Fruit fly (Drosophila melanogaster) whole organism, wandering third instar larva: Measurements from ENCODE around the gene CG18666.

ENCODE experiments used
- Abd-B ChIP-seq: fragments of >200 bp; optimal IDR thresholded peaks from 2 replicates; lab custom pipeline; 2017; ENCODE audit warnings: missing biosample characterization, missing genetic modification characterization
- CG32264 ChIP-seq: fragments of 200-800 bp; sonication (Bioruptor generic); optimal IDR thresholded peaks from 2 replicates; lab custom pipeline; 2016; ENCODE audit warnings: missing biosample characterization, missing genetic modification characterization
- CG9705 ChIP-seq: fragments of 200-800 bp; sonication (Bioruptor generic); optimal IDR thresholded peaks from 2 replicates; lab custom pipeline; 2018; ENCODE audit warnings: missing biosample characterization, mild to moderate bottlenecking, missing genetic modification characterization
- CrebA ChIP-seq: fragments of 200-800 bp; sonication (Bioruptor generic); optimal IDR thresholded peaks from 2 replicates; lab custom pipeline; 2016; ENCODE audit warnings: missing biosample characterization, mild to moderate bottlenecking, missing genetic modification characterization, borderline replicate concordance
- Dfd ChIP-seq: fragments of >200 bp; optimal IDR thresholded peaks from 2 replicates; lab custom pipeline; 2017; ENCODE audit warnings: missing biosample characterization, missing genetic modification characterization
- Dif ChIP-seq: fragments of 200-275, 200-300 bp; sonication (Bioruptor generic); optimal IDR thresholded peaks from 2 replicates; lab custom pipeline; 2018; ENCODE audit warnings: missing biosample characterization, missing genetic modification characterization; ENCODE audit not compliant: partially characterized antibody
- GATAd ChIP-seq: sonication (Bioruptor generic); optimal IDR thresholded peaks from 2 replicates; lab custom pipeline; 2016; ENCODE audit warnings: missing biosample characterization, missing genetic modification characterization
- HLH106 ChIP-seq: fragments of 200-800 bp; optimal IDR thresholded peaks from 3 replicates; lab custom pipeline; 2019; ENCODE audit warnings: missing biosample characterization, mild to moderate bottlenecking, missing genetic modification characterization, moderate library complexity
- Hnf4 ChIP-seq: fragments of 200-800 bp; sonication (Bioruptor generic); optimal IDR thresholded peaks from 2 replicates; lab custom pipeline; 2016; ENCODE audit warnings: missing biosample characterization, mild to moderate bottlenecking, missing genetic modification characterization
- Hr78 ChIP-seq: fragments of >200 bp; optimal IDR thresholded peaks from 2 replicates; lab custom pipeline; 2017; ENCODE audit warnings: missing biosample characterization, missing genetic modification characterization
- Hr83 ChIP-seq: fragments of 200-300 bp; sonication (Bioruptor generic); optimal IDR thresholded peaks from 2 replicates; lab custom pipeline; 2016; ENCODE audit warnings: missing biosample characterization, mild to moderate bottlenecking, missing genetic modification characterization, moderate library complexity; ENCODE audit not compliant: poor library complexity, severe bottlenecking
- Jra ChIP-seq: sonication (Bioruptor generic); optimal IDR thresholded peaks from 2 replicates; lab custom pipeline; 2016; ENCODE audit warnings: missing biosample characterization, missing genetic modification characterization
- Mio ChIP-seq: sonication (Bioruptor generic); optimal IDR thresholded peaks from 2 replicates; lab custom pipeline; 2016; ENCODE audit warnings: missing biosample characterization, missing genetic modification characterization
- Myc ChIP-seq: fragments of >200 bp; optimal IDR thresholded peaks from 2 replicates; lab custom pipeline; 2017
- N ChIP-seq: fragments of >200 bp; optimal IDR thresholded peaks from 2 replicates; lab custom pipeline; 2018; ENCODE audit warnings: missing biosample characterization, missing external identifiers, missing genetic modification characterization
- OdsH ChIP-seq: fragments of 200-800 bp; sonication (Bioruptor generic); optimal IDR thresholded peaks from 2 replicates; lab custom pipeline; 2016; ENCODE audit warnings: missing biosample characterization, mild to moderate bottlenecking, missing genetic modification characterization
- Rel ChIP-seq, 2 experiments: fragments of 200-800 bp; sonication (Bioruptor generic) in 1 of 2; optimal IDR thresholded peaks; 2 replicates in 1 of 2; 3 replicates in 1 of 2; lab custom pipeline; 2016 to 2019; ENCODE audit warnings: mild to moderate bottlenecking in 2 of 2, missing biosample characterization in 2 of 2, missing genetic modification characterization in 2 of 2, moderate library complexity in 1 of 2
- Sp1 ChIP-seq: fragments of 200-800 bp; sonication (Bioruptor generic); optimal IDR thresholded peaks from 3 replicates; lab custom pipeline; 2019; ENCODE audit warnings: missing biosample characterization, mild to moderate bottlenecking, missing genetic modification characterization, moderate library complexity
- Vsx2 ChIP-seq: fragments of 200-300, 225-300 bp; sonication (Bioruptor generic); optimal IDR thresholded peaks from 2 replicates; lab custom pipeline; 2018; ENCODE audit warnings: missing biosample characterization, missing genetic modification characterization; ENCODE audit not compliant: partially characterized antibody
- br ChIP-seq: fragments of 200-800 bp; sonication (Bioruptor generic); optimal IDR thresholded peaks from 2 replicates; lab custom pipeline; 2016; ENCODE audit warnings: missing biosample characterization, missing genetic modification characterization
- brk ChIP-seq: fragments of 200-800 bp; sonication (Bioruptor generic); optimal IDR thresholded peaks from 2 replicates; lab custom pipeline; 2016; ENCODE audit warnings: missing biosample characterization, mild to moderate bottlenecking, missing genetic modification characterization
- dl ChIP-seq, 2 experiments: fragments of 175-275, 200-275 bp in 1 of 2; fragments of 200-275 bp in 1 of 2; sonication (Bioruptor generic); optimal IDR thresholded peaks; lab custom pipeline; 2018; ENCODE audit warnings: mild to moderate bottlenecking in 2 of 2, missing biosample characterization in 2 of 2, missing genetic modification characterization in 2 of 2, moderate library complexity in 2 of 2; ENCODE audit not compliant: partially characterized antibody in 2 of 2, insufficient read depth in 1 of 2
- dmrt93B ChIP-seq: fragments of 200-800 bp; sonication (Bioruptor generic); optimal IDR thresholded peaks from 2 replicates; lab custom pipeline; 2018; ENCODE audit warnings: missing biosample characterization, mild to moderate bottlenecking, missing genetic modification characterization
- dsf ChIP-seq: sonication (Bioruptor generic); optimal IDR thresholded peaks from 2 replicates; lab custom pipeline; 2016; ENCODE audit warnings: missing biosample characterization, missing genetic modification characterization, borderline replicate concordance
- ey ChIP-seq: fragments of 200-800 bp; sonication (Bioruptor generic); optimal IDR thresholded peaks from 2 replicates; lab custom pipeline; 2016; ENCODE audit warnings: missing biosample characterization, missing genetic modification characterization
- foxo ChIP-seq, 2 experiments: fragments of 200-800 bp; sonication (Bioruptor generic); optimal IDR thresholded peaks; 2 replicates in 1 of 2; 3 replicates in 1 of 2; lab custom pipeline; 2016 to 2017; ENCODE audit warnings: missing biosample characterization in 2 of 2, missing genetic modification characterization in 2 of 2
- fru ChIP-seq: fragments of 200-800 bp; sonication (Bioruptor generic); optimal IDR thresholded peaks from 3 replicates; lab custom pipeline; 2016; ENCODE audit warnings: missing biosample characterization, mild to moderate bottlenecking, missing genetic modification characterization
- h ChIP-seq: fragments of 200-800 bp; sonication (Bioruptor generic); optimal IDR thresholded peaks from 3 replicates; lab custom pipeline; 2016; ENCODE audit warnings: missing biosample characterization, mild to moderate bottlenecking, missing genetic modification characterization
- jim ChIP-seq: fragments of 175-275, 200-325 bp; sonication (Bioruptor generic); optimal IDR thresholded peaks from 2 replicates; lab custom pipeline; 2016; ENCODE audit warnings: missing biosample characterization, mild to moderate bottlenecking, missing genetic modification characterization
- lola ChIP-seq: fragments of >200 bp; optimal IDR thresholded peaks from 2 replicates; lab custom pipeline; 2017; ENCODE audit warnings: missing biosample characterization, missing genetic modification characterization
- pan ChIP-seq: fragments of >200 bp; optimal IDR thresholded peaks from 2 replicates; lab custom pipeline; 2017
- psq ChIP-seq: fragments of 200-800 bp; sonication (Bioruptor generic); optimal IDR thresholded peaks from 3 replicates; lab custom pipeline; 2017; ENCODE audit warnings: missing biosample characterization, mild to moderate bottlenecking, missing genetic modification characterization, moderate library complexity
- rgr ChIP-seq: fragments of 200-800 bp; sonication (Bioruptor generic); optimal IDR thresholded peaks from 3 replicates; lab custom pipeline; 2016; ENCODE audit warnings: missing biosample characterization, mild to moderate bottlenecking, missing genetic modification characterization
- sage ChIP-seq: fragments of 200-800 bp; sonication (Bioruptor generic); optimal IDR thresholded peaks from 2 replicates; lab custom pipeline; 2016; ENCODE audit warnings: missing biosample characterization, mild to moderate bottlenecking, missing genetic modification characterization
- sv ChIP-seq: fragments of 200-800 bp; sonication (Bioruptor generic); optimal IDR thresholded peaks from 3 replicates; lab custom pipeline; 2016; ENCODE audit warnings: missing biosample characterization, missing genetic modification characterization
- tai ChIP-seq: sonication (Bioruptor generic); optimal IDR thresholded peaks from 2 replicates; lab custom pipeline; 2016; ENCODE audit warnings: missing biosample characterization, missing genetic modification characterization
- woc ChIP-seq: sonication (Bioruptor generic); optimal IDR thresholded peaks from 2 replicates; lab custom pipeline; 2016; ENCODE audit warnings: missing biosample characterization, mild to moderate bottlenecking, missing genetic modification characterization

CG18666 gene

dm6 chr2L:11057333-11058110, 22.9 kb downstream of the CG18666 start:
- TF ChIP-seq Mio (GFP tag; lab: Kevin White, UChicago): no peak
- TF ChIP-seq sv (GFP tag; lab: Kevin White, UChicago): peak; percentile 81
- no peak for TF ChIP-seq CrebA (GFP tag; lab: Kevin White, UChicago)
- TF ChIP-seq h (GFP tag; lab: Kevin White, UChicago): peak; percentile 75
- peak; percentile 45 for TF ChIP-seq dmrt93B
- peak; percentile 52 for TF ChIP-seq Hnf4 (GFP tag; lab: Kevin White, UChicago)
- TF ChIP-seq Abd-B (GFP tag; lab: Kevin White, UChicago): no peak
- peak; percentile 67 for TF ChIP-seq rgr (GFP tag; lab: Kevin White, UChicago)
- no peak for TF ChIP-seq CG32264
- peak; percentile 61 for TF ChIP-seq brk (GFP tag; lab: Kevin White, UChicago)
- peak; percentile 66 for TF ChIP-seq OdsH
- no peak for TF ChIP-seq lola (GFP tag; lab: Kevin White, UChicago)
- TF ChIP-seq pan (lab: Kevin White, UChicago): no peak
- TF ChIP-seq Jra (GFP tag; lab: Kevin White, UChicago): no peak
- no peak for TF ChIP-seq jim (GFP tag; lab: Kevin White, UChicago)
- TF ChIP-seq Myc: no peak
- no peak for TF ChIP-seq Hr78 (GFP tag; lab: Kevin White, UChicago)
- peak; percentile 89 for TF ChIP-seq woc
- TF ChIP-seq fru (GFP tag; lab: Kevin White, UChicago): peak; percentile 89
- TF ChIP-seq tai (GFP tag; lab: Kevin White, UChicago): peak; percentile 66
- TF ChIP-seq br (GFP tag; lab: Kevin White, UChicago): peak; percentile 64
- TF ChIP-seq dl (GFP tag; optimal IDR thresholded peaks at IDR 0.05; lab: Kevin White, UChicago; ENCODE audit: insufficient read depth in 1 of 2, partially characterized antibody in 2 of 2): peak; percentile 46 to 50
- TF ChIP-seq Vsx2 (GFP tag; lab: Kevin White, UChicago): no peak
- peak; percentile 76 for TF ChIP-seq HLH106 (tag; lab: Kevin White, UChicago)
- no peak for TF ChIP-seq GATAd (GFP tag; lab: Kevin White, UChicago)
- TF ChIP-seq Hr83: peak; percentile 40
- TF ChIP-seq dsf (GFP tag; lab: Kevin White, UChicago): peak; percentile 47
- no peak for TF ChIP-seq Dfd (GFP tag; lab: Kevin White, UChicago)
- TF ChIP-seq CG9705: peak; percentile 12
- TF ChIP-seq psq: peak; percentile 83
- TF ChIP-seq sage (GFP tag; lab: Kevin White, UChicago): peak; percentile 17
- no peak for TF ChIP-seq N (GFP tag; lab: Kevin White, UChicago)
- peak; percentile 62 for TF ChIP-seq Dif
- peak; percentile 83 for TF ChIP-seq Sp1 (GFP tag; lab: Kevin White, UChicago)
- peak; percentile 75 for TF ChIP-seq ey (GFP tag; lab: Kevin White, UChicago)
- TF ChIP-seq foxo (GFP tag; optimal IDR thresholded peaks at IDR 0.05; lab: Kevin White, UChicago): peak in 1 of 2 experiments; percentile 81
- TF ChIP-seq Rel (GFP tag; optimal IDR thresholded peaks at IDR 0.05; lab: Kevin White, UChicago): peak; percentile 14
- no peak for TF ChIP-seq Rel (tag; optimal IDR thresholded peaks at IDR 0.05; lab: Kevin White, UChicago)
- TF ChIP-seq, all 38 proteins: peak for 23

dm6 chr2L:11058111-11058665, 23.6 kb downstream of the CG18666 start:
- no peak for TF ChIP-seq Dif
- peak; percentile 52 for TF ChIP-seq ey (GFP tag; lab: Kevin White, UChicago)
- TF ChIP-seq dsf (GFP tag; lab: Kevin White, UChicago): no peak
- peak; percentile 11 for TF ChIP-seq sv (GFP tag; lab: Kevin White, UChicago)
- TF ChIP-seq Vsx2 (GFP tag; lab: Kevin White, UChicago): no peak
- TF ChIP-seq pan (lab: Kevin White, UChicago): no peak
- no peak for TF ChIP-seq N (GFP tag; lab: Kevin White, UChicago)
- no peak for TF ChIP-seq CrebA (GFP tag; lab: Kevin White, UChicago)
- TF ChIP-seq Mio (GFP tag; lab: Kevin White, UChicago): no peak
- TF ChIP-seq Hr83: no peak
- TF ChIP-seq rgr (GFP tag; lab: Kevin White, UChicago): peak; percentile 28
- TF ChIP-seq GATAd (GFP tag; lab: Kevin White, UChicago): no peak
- TF ChIP-seq dl (GFP tag; optimal IDR thresholded peaks at IDR 0.05; lab: Kevin White, UChicago; ENCODE audit: insufficient read depth in 1 of 2, partially characterized antibody in 2 of 2): no peak
- peak; percentile 32 for TF ChIP-seq Dfd (GFP tag; lab: Kevin White, UChicago)
- TF ChIP-seq, all 38 proteins: peak for 4
